Fruit fly (Drosophila melanogaster) whole organism, wandering third instar larva: ENCODE results near the gene Pex2.
A peak's percentile ranks its signal among the peaks of the same experiment; 100 is the strongest.

ENCODE experiments used
- CG9705 ChIP-seq: fragments of 200-800 bp; sonication (Bioruptor generic); optimal IDR thresholded peaks from 2 replicates; lab custom pipeline; 2018; ENCODE audit warnings: missing biosample characterization, mild to moderate bottlenecking, missing genetic modification characterization
- CrebA ChIP-seq: fragments of 200-800 bp; sonication (Bioruptor generic); optimal IDR thresholded peaks from 2 replicates; lab custom pipeline; 2016; ENCODE audit warnings: missing biosample characterization, mild to moderate bottlenecking, missing genetic modification characterization, borderline replicate concordance
- Dfd ChIP-seq: fragments of >200 bp; optimal IDR thresholded peaks from 2 replicates; lab custom pipeline; 2017; ENCODE audit warnings: missing biosample characterization, missing genetic modification characterization
- GATAd ChIP-seq: sonication (Bioruptor generic); optimal IDR thresholded peaks from 2 replicates; lab custom pipeline; 2016; ENCODE audit warnings: missing biosample characterization, missing genetic modification characterization
- HLH106 ChIP-seq: fragments of 200-800 bp; optimal IDR thresholded peaks from 3 replicates; lab custom pipeline; 2019; ENCODE audit warnings: missing biosample characterization, mild to moderate bottlenecking, missing genetic modification characterization, moderate library complexity
- Hnf4 ChIP-seq: fragments of 200-800 bp; sonication (Bioruptor generic); optimal IDR thresholded peaks from 2 replicates; lab custom pipeline; 2016; ENCODE audit warnings: missing biosample characterization, mild to moderate bottlenecking, missing genetic modification characterization
- Hr78 ChIP-seq: fragments of >200 bp; optimal IDR thresholded peaks from 2 replicates; lab custom pipeline; 2017; ENCODE audit warnings: missing biosample characterization, missing genetic modification characterization
- Hr83 ChIP-seq: fragments of 200-300 bp; sonication (Bioruptor generic); optimal IDR thresholded peaks from 2 replicates; lab custom pipeline; 2016; ENCODE audit warnings: missing biosample characterization, mild to moderate bottlenecking, missing genetic modification characterization, moderate library complexity; ENCODE audit not compliant: poor library complexity, severe bottlenecking
- Jra ChIP-seq: sonication (Bioruptor generic); optimal IDR thresholded peaks from 2 replicates; lab custom pipeline; 2016; ENCODE audit warnings: missing biosample characterization, missing genetic modification characterization
- Mio ChIP-seq: sonication (Bioruptor generic); optimal IDR thresholded peaks from 2 replicates; lab custom pipeline; 2016; ENCODE audit warnings: missing biosample characterization, missing genetic modification characterization
- Myc ChIP-seq: fragments of >200 bp; optimal IDR thresholded peaks from 2 replicates; lab custom pipeline; 2017
- N ChIP-seq: fragments of >200 bp; optimal IDR thresholded peaks from 2 replicates; lab custom pipeline; 2018; ENCODE audit warnings: missing biosample characterization, missing external identifiers, missing genetic modification characterization
- OdsH ChIP-seq: fragments of 200-800 bp; sonication (Bioruptor generic); optimal IDR thresholded peaks from 2 replicates; lab custom pipeline; 2016; ENCODE audit warnings: missing biosample characterization, mild to moderate bottlenecking, missing genetic modification characterization
- Rel ChIP-seq, 2 experiments: fragments of 200-800 bp; sonication (Bioruptor generic) in 1 of 2; optimal IDR thresholded peaks; 2 replicates in 1 of 2; 3 replicates in 1 of 2; lab custom pipeline; 2016 to 2019; ENCODE audit warnings: mild to moderate bottlenecking in 2 of 2, missing biosample characterization in 2 of 2, missing genetic modification characterization in 2 of 2, moderate library complexity in 1 of 2
- Sp1 ChIP-seq: fragments of 200-800 bp; sonication (Bioruptor generic); optimal IDR thresholded peaks from 3 replicates; lab custom pipeline; 2019; ENCODE audit warnings: missing biosample characterization, mild to moderate bottlenecking, missing genetic modification characterization, moderate library complexity
- Vsx2 ChIP-seq: fragments of 200-300, 225-300 bp; sonication (Bioruptor generic); optimal IDR thresholded peaks from 2 replicates; lab custom pipeline; 2018; ENCODE audit warnings: missing biosample characterization, missing genetic modification characterization; ENCODE audit not compliant: partially characterized antibody
- br ChIP-seq: fragments of 200-800 bp; sonication (Bioruptor generic); optimal IDR thresholded peaks from 2 replicates; lab custom pipeline; 2016; ENCODE audit warnings: missing biosample characterization, missing genetic modification characterization
- brk ChIP-seq: fragments of 200-800 bp; sonication (Bioruptor generic); optimal IDR thresholded peaks from 2 replicates; lab custom pipeline; 2016; ENCODE audit warnings: missing biosample characterization, mild to moderate bottlenecking, missing genetic modification characterization
- dl ChIP-seq, 2 experiments: fragments of 175-275, 200-275 bp in 1 of 2; fragments of 200-275 bp in 1 of 2; sonication (Bioruptor generic); optimal IDR thresholded peaks; lab custom pipeline; 2018; ENCODE audit warnings: mild to moderate bottlenecking in 2 of 2, missing biosample characterization in 2 of 2, missing genetic modification characterization in 2 of 2, moderate library complexity in 2 of 2; ENCODE audit not compliant: partially characterized antibody in 2 of 2, insufficient read depth in 1 of 2
- dmrt93B ChIP-seq: fragments of 200-800 bp; sonication (Bioruptor generic); optimal IDR thresholded peaks from 2 replicates; lab custom pipeline; 2018; ENCODE audit warnings: missing biosample characterization, mild to moderate bottlenecking, missing genetic modification characterization
- dsf ChIP-seq: sonication (Bioruptor generic); optimal IDR thresholded peaks from 2 replicates; lab custom pipeline; 2016; ENCODE audit warnings: missing biosample characterization, missing genetic modification characterization, borderline replicate concordance
- ey ChIP-seq: fragments of 200-800 bp; sonication (Bioruptor generic); optimal IDR thresholded peaks from 2 replicates; lab custom pipeline; 2016; ENCODE audit warnings: missing biosample characterization, missing genetic modification characterization
- foxo ChIP-seq, 2 experiments: fragments of 200-800 bp; sonication (Bioruptor generic); optimal IDR thresholded peaks; 2 replicates in 1 of 2; 3 replicates in 1 of 2; lab custom pipeline; 2016 to 2017; ENCODE audit warnings: missing biosample characterization in 2 of 2, missing genetic modification characterization in 2 of 2
- fru ChIP-seq: fragments of 200-800 bp; sonication (Bioruptor generic); optimal IDR thresholded peaks from 3 replicates; lab custom pipeline; 2016; ENCODE audit warnings: missing biosample characterization, mild to moderate bottlenecking, missing genetic modification characterization
- h ChIP-seq: fragments of 200-800 bp; sonication (Bioruptor generic); optimal IDR thresholded peaks from 3 replicates; lab custom pipeline; 2016; ENCODE audit warnings: missing biosample characterization, mild to moderate bottlenecking, missing genetic modification characterization
- jim ChIP-seq: fragments of 175-275, 200-325 bp; sonication (Bioruptor generic); optimal IDR thresholded peaks from 2 replicates; lab custom pipeline; 2016; ENCODE audit warnings: missing biosample characterization, mild to moderate bottlenecking, missing genetic modification characterization
- lola ChIP-seq: fragments of >200 bp; optimal IDR thresholded peaks from 2 replicates; lab custom pipeline; 2017; ENCODE audit warnings: missing biosample characterization, missing genetic modification characterization
- pan ChIP-seq: fragments of >200 bp; optimal IDR thresholded peaks from 2 replicates; lab custom pipeline; 2017
- psq ChIP-seq: fragments of 200-800 bp; sonication (Bioruptor generic); optimal IDR thresholded peaks from 3 replicates; lab custom pipeline; 2017; ENCODE audit warnings: missing biosample characterization, mild to moderate bottlenecking, missing genetic modification characterization, moderate library complexity
- rgr ChIP-seq: fragments of 200-800 bp; sonication (Bioruptor generic); optimal IDR thresholded peaks from 3 replicates; lab custom pipeline; 2016; ENCODE audit warnings: missing biosample characterization, mild to moderate bottlenecking, missing genetic modification characterization
- sage ChIP-seq: fragments of 200-800 bp; sonication (Bioruptor generic); optimal IDR thresholded peaks from 2 replicates; lab custom pipeline; 2016; ENCODE audit warnings: missing biosample characterization, mild to moderate bottlenecking, missing genetic modification characterization
- sv ChIP-seq: fragments of 200-800 bp; sonication (Bioruptor generic); optimal IDR thresholded peaks from 3 replicates; lab custom pipeline; 2016; ENCODE audit warnings: missing biosample characterization, missing genetic modification characterization
- tai ChIP-seq: sonication (Bioruptor generic); optimal IDR thresholded peaks from 2 replicates; lab custom pipeline; 2016; ENCODE audit warnings: missing biosample characterization, missing genetic modification characterization
- usp ChIP-seq: fragments of >200 bp; optimal IDR thresholded peaks from 2 replicates; lab custom pipeline; 2017; ENCODE audit warnings: missing biosample characterization, missing genetic modification characterization
- woc ChIP-seq: sonication (Bioruptor generic); optimal IDR thresholded peaks from 2 replicates; lab custom pipeline; 2016; ENCODE audit warnings: missing biosample characterization, mild to moderate bottlenecking, missing genetic modification characterization

Gene Pex2

dm6 chr3L:8315141-8315816 is 23.6 kb upstream of the Pex2 start, which contains the start of gene Cpsf6:
Gene Cpsf6 (minus strand): TSS chr3L:8315502.
- peak; percentile 40 for TF ChIP-seq h
- TF ChIP-seq sv (GFP tag; lab: Kevin White, UChicago): peak; percentile 50
- peak; percentile 46 for TF ChIP-seq Hnf4 (GFP tag; lab: Kevin White, UChicago)
- peak; percentile 21 for TF ChIP-seq br (GFP tag; lab: Kevin White, UChicago)
- TF ChIP-seq foxo (GFP tag; optimal IDR thresholded peaks at IDR 0.05; lab: Kevin White, UChicago): peak in 1 of 2 experiments; percentile 24
- no peak for TF ChIP-seq sage
- TF ChIP-seq Rel (GFP tag; optimal IDR thresholded peaks at IDR 0.05; lab: Kevin White, UChicago): no peak
- TF ChIP-seq Rel (tag; optimal IDR thresholded peaks at IDR 0.05; lab: Kevin White, UChicago): no peak
- TF ChIP-seq dsf (GFP tag; lab: Kevin White, UChicago): no peak
- TF ChIP-seq N (GFP tag; lab: Kevin White, UChicago): peak; percentile 14
- peak; percentile 28 for TF ChIP-seq Jra (GFP tag; lab: Kevin White, UChicago)
- peak; percentile 68 for TF ChIP-seq brk (GFP tag; lab: Kevin White, UChicago)
- TF ChIP-seq Hr83 (GFP tag; lab: Kevin White, UChicago): no peak
- TF ChIP-seq usp (GFP tag; lab: Kevin White, UChicago): no peak
- TF ChIP-seq pan: no peak
- no peak for TF ChIP-seq woc
- TF ChIP-seq dmrt93B: no peak
- no peak for TF ChIP-seq lola (GFP tag; lab: Kevin White, UChicago)
- no peak for TF ChIP-seq OdsH
- no peak for TF ChIP-seq Vsx2 (GFP tag; lab: Kevin White, UChicago)
- no peak for TF ChIP-seq fru (GFP tag; lab: Kevin White, UChicago)
- TF ChIP-seq tai (GFP tag; lab: Kevin White, UChicago): no peak
- TF ChIP-seq jim (GFP tag; lab: Kevin White, UChicago): peak; percentile 86
- TF ChIP-seq CrebA (GFP tag; lab: Kevin White, UChicago): no peak
- peak; percentile 10 for TF ChIP-seq rgr
- TF ChIP-seq GATAd (GFP tag; lab: Kevin White, UChicago): no peak
- no peak for TF ChIP-seq Hr78 (GFP tag; lab: Kevin White, UChicago)
- TF ChIP-seq Mio (GFP tag; lab: Kevin White, UChicago): no peak
- TF ChIP-seq Myc (lab: Kevin White, UChicago): no peak
- peak; percentile 62 for TF ChIP-seq HLH106 (tag; lab: Kevin White, UChicago)
- peak; percentile 9 for TF ChIP-seq Sp1 (GFP tag; lab: Kevin White, UChicago)
- no peak for TF ChIP-seq psq (GFP tag; lab: Kevin White, UChicago)
- no peak for TF ChIP-seq dl (GFP tag; optimal IDR thresholded peaks at IDR 0.05; lab: Kevin White, UChicago; ENCODE audit: insufficient read depth in 1 of 2, partially characterized antibody in 2 of 2)
- no peak for TF ChIP-seq Dfd (GFP tag; lab: Kevin White, UChicago)
- TF ChIP-seq CG9705 (GFP tag; lab: Kevin White, UChicago): peak; percentile 30
- peak; percentile 18 for TF ChIP-seq ey (GFP tag; lab: Kevin White, UChicago)

dm6 chr3L:8318916-8319506 is 19.8 kb upstream of the Pex2 start, which contains the start of gene CG43059:
Gene CG43059 (minus strand): TSS chr3L:8318966.
- no peak for TF ChIP-seq dmrt93B
- no peak for TF ChIP-seq Myc (lab: Kevin White, UChicago)
- no peak for TF ChIP-seq ey (GFP tag; lab: Kevin White, UChicago)
- TF ChIP-seq GATAd (GFP tag; lab: Kevin White, UChicago): no peak
- TF ChIP-seq Vsx2 (GFP tag; lab: Kevin White, UChicago): no peak
- no peak for TF ChIP-seq Hr83 (GFP tag; lab: Kevin White, UChicago)
